Worm (Caenorhabditis elegans): Measurements from ENCODE around the gene F58D2.3.

F58D2.3 gene

ce11 chrIV:13197282-13197681, 16.7 kb upstream of the F58D2.3 start, which contains the start of gene C48D1.1:
Gene C48D1.1, minus strand, starts transcription at chrIV:13197382.
- TF ChIP-seq ceh-16 (tag; optimal IDR thresholded peaks at IDR 0.05) (no peak), nhr-12 (tag; optimal IDR thresholded peaks at IDR 0.05) (no peak), aly-2 (tag; optimal IDR thresholded peaks at IDR 0.05) (no peak), elt-3 (tag; optimal IDR thresholded peaks at IDR 0.05) (no peak)

DNA sequence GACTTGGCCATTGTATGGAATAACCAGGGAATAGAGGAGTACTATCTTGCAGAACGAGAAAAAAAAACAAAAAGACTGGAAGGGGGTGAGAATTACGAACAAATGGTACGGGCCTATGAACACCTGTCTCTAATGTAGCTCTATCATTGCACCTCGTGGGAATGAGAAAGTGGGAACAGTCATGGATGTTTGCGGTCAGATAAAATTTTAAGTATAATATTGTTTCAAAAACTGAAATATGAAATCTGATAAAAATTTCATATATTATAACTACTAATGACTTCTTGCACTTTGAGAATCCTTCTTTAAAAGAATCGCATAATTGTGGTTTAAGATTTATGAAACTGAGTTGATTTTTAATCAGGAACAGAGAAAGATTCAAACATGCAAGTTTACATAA, 12.6 kb upstream of the F58D2.3 start, which contains the start of gene F58D2.5:
Gene F58D2.5, minus strand, starts transcription at position 101 of the 400 bp plus-strand sequence.
- TF ChIP-seq egl-5 (tag; optimal IDR thresholded peaks at IDR 0.05) (no peak), sea-2 (GFP tag; optimal IDR thresholded peaks at IDR 0.05) (no peak), pha-4 (tag; optimal IDR thresholded peaks at IDR 0.05) (no peak), R02D3.7 (tag; optimal IDR thresholded peaks at IDR 0.05) (no peak), nhr-43 (tag; optimal IDR thresholded peaks at IDR 0.05; ENCODE audit: poor library complexity, severe bottlenecking) (no peak)

ce11 chrIV:13190075-13190474, 9.5 kb upstream of the F58D2.3 start:
- TF ChIP-seq mdl-1 (tag; optimal IDR thresholded peaks at IDR 0.05) (no peak), fos-1 (tag; optimal IDR thresholded peaks at IDR 0.05) (no peak), nhr-23 (tag; optimal IDR thresholded peaks at IDR 0.05) (no peak), skn-1 (tag; optimal IDR thresholded peaks at IDR 0.05) (no peak), nhr-28 (tag; optimal IDR thresholded peaks at IDR 0.05) (no peak), nfya-1 (tag; optimal IDR thresholded peaks at IDR 0.05; ENCODE audit: insufficient read depth) (no peak), ztf-4 (tag; optimal IDR thresholded peaks at IDR 0.05) (no peak), egl-27 (tag; optimal IDR thresholded peaks at IDR 0.05) (no peak), hmg-11 (tag; optimal IDR thresholded peaks at IDR 0.05) (no peak), R02D3.7 (tag; optimal IDR thresholded peaks at IDR 0.05) (no peak), fkh-10 (GFP tag; optimal IDR thresholded peaks at IDR 0.05) (no peak), elt-3 (tag; optimal IDR thresholded peaks at IDR 0.05) (no peak), ZK546.5 (tag; optimal IDR thresholded peaks at IDR 0.05) (no peak), lin-15B (tag; optimal IDR thresholded peaks at IDR 0.05) (no peak), mml-1 (tag; optimal IDR thresholded peaks at IDR 0.05) (no peak), nhr-12 (tag; optimal IDR thresholded peaks at IDR 0.05) (no peak), ceh-16 (tag; optimal IDR thresholded peaks at IDR 0.05) (no peak)

- TF ChIP-seq nhr-43 (tag; optimal IDR thresholded peaks at IDR 0.05; ENCODE audit: poor library complexity, severe bottlenecking): no peak
- no peak for TF ChIP-seq R02D3.7 (tag; optimal IDR thresholded peaks at IDR 0.05)
- no peak for TF ChIP-seq egl-27 (tag; optimal IDR thresholded peaks at IDR 0.05)
- no peak for TF ChIP-seq mml-1 (tag; optimal IDR thresholded peaks at IDR 0.05)
- no peak for TF ChIP-seq nhr-12 (tag; optimal IDR thresholded peaks at IDR 0.05)
- no peak for TF ChIP-seq elt-2 (tag; optimal IDR thresholded peaks at IDR 0.05)
- TF ChIP-seq nhr-28 (tag; optimal IDR thresholded peaks at IDR 0.05): no peak
- TF ChIP-seq daf-12 (tag; optimal IDR thresholded peaks at IDR 0.05): no peak
- TF ChIP-seq ztf-4 (tag; optimal IDR thresholded peaks at IDR 0.05): no peak
- no peak for TF ChIP-seq ceh-28 (tag; optimal IDR thresholded peaks at IDR 0.05)
- TF ChIP-seq egl-5 (tag; optimal IDR thresholded peaks at IDR 0.05): no peak
- no peak for TF ChIP-seq lin-39 (tag; optimal IDR thresholded peaks at IDR 0.05)
- no peak for TF ChIP-seq ceh-16 (tag; optimal IDR thresholded peaks at IDR 0.05)
- no peak for TF ChIP-seq pha-4 (tag; optimal IDR thresholded peaks at IDR 0.05)
- no peak for TF ChIP-seq ceh-82 (tag; optimal IDR thresholded peaks at IDR 0.05)
- TF ChIP-seq ama-1 (optimal IDR thresholded peaks at IDR 0.05): no peak
These were observed 8.8 kb upstream of the F58D2.3 start, which contains the start of gene F58D2.2 for ce11 chrIV:13189467-13189866. Gene F58D2.2, plus strand, starts transcription at chrIV:13189767.

DNA sequence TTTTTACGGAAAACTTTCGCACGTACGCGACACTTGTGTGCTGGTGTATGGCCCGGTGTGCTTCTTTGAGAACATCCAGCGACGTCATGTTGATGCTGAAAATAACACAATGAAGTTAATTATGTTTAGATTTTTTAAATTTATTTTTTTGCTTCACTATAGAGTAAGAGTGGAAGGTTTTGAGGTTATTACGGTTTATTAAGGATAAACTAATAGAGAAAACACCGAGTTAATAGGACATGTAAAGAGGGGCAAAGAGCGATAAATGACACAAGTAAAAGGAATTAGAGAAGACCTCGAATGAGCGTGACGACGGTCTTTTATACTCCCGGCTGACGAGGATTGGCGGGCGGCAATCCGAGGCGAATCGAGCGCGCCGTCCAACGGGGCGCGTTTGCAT, 8.3 kb upstream of the F58D2.3 start, which contains the start of gene F58D2.4:
Gene F58D2.4, minus strand, starts transcription at position 101 of the 400 bp plus-strand sequence.
- TF ChIP-seq aly-2 (tag; optimal IDR thresholded peaks at IDR 0.05) (no peak), mml-1 (tag; optimal IDR thresholded peaks at IDR 0.05) (no peak), nhr-67 (tag; optimal IDR thresholded peaks at IDR 0.05) (no peak), ceh-82 (tag; optimal IDR thresholded peaks at IDR 0.05) (no peak), zag-1 (tag; optimal IDR thresholded peaks at IDR 0.05) (no peak), lin-15B (tag; optimal IDR thresholded peaks at IDR 0.05) (no peak), elt-1 (tag; optimal IDR thresholded peaks at IDR 0.05) (no peak), ama-1 (optimal IDR thresholded peaks at IDR 0.05) (no peak), daf-12 (tag; optimal IDR thresholded peaks at IDR 0.05) (no peak), nhr-77 (tag; optimal IDR thresholded peaks at IDR 0.05) (no peak), ceh-28 (tag; optimal IDR thresholded peaks at IDR 0.05) (no peak), fkh-10 (GFP tag; optimal IDR thresholded peaks at IDR 0.05) (no peak), snpc-4 (tag; optimal IDR thresholded peaks at IDR 0.05) (no peak), nhr-11 (tag; optimal IDR thresholded peaks at IDR 0.05) (no peak), skn-1 (tag; optimal IDR thresholded peaks at IDR 0.05) (no peak), ceh-16 (tag; optimal IDR thresholded peaks at IDR 0.05) (no peak), egl-5 (tag; optimal IDR thresholded peaks at IDR 0.05) (no peak), fos-1 (tag; optimal IDR thresholded peaks at IDR 0.05) (no peak), tbx-2 (tag; optimal IDR thresholded peaks at IDR 0.05) (no peak), pqm-1 (tag; optimal IDR thresholded peaks at IDR 0.05) (no peak)
